Worm (Caenorhabditis elegans) whole organism, mixed stage, embryonic: ENCODE data around the gene sma-2.

ENCODE experiments used
- blmp-1 ChIP-seq: fragments of 150-350 bp; optimal IDR thresholded peaks from 2 replicates; lab custom pipeline; 2014; ENCODE audit warnings: missing biosample characterization, missing genetic modification characterization
- ceh-39 ChIP-seq: fragments of 150-350 bp; optimal IDR thresholded peaks from 2 replicates; lab custom pipeline; 2014; ENCODE audit warnings: missing biosample characterization, missing genetic modification characterization
- ceh-83 ChIP-seq: fragments of 200-800 bp; sonication (Bioruptor generic); optimal IDR thresholded peaks from 2 replicates; lab custom pipeline; 2018; ENCODE audit warnings: mild to moderate bottlenecking, missing genetic modification characterization, missing compliant biosample characterization
- mep-1 ChIP-seq: fragments of 150-350 bp; optimal IDR thresholded peaks from 2 replicates; lab custom pipeline; 2017; ENCODE audit warnings: missing biosample characterization, missing genetic modification reagents, missing genetic modification characterization, inconsistent platforms
- nhr-76 ChIP-seq: sonication (generic microtip); optimal IDR thresholded peaks from 2 replicates; lab custom pipeline; 2017; ENCODE audit warnings: missing biosample characterization, missing genetic modification characterization
- pha-4 ChIP-seq: fragments of 150-350 bp; optimal IDR thresholded peaks from 2 replicates; lab custom pipeline; 2018; ENCODE audit warnings: missing biosample characterization, missing genetic modification reagents, missing genetic modification characterization
- unc-39 ChIP-seq: fragments of 150-350 bp; optimal IDR thresholded peaks from 2 replicates; lab custom pipeline; 2014; ENCODE audit warnings: missing biosample characterization, missing genetic modification characterization
- unc-62 ChIP-seq: fragments of 150-350 bp; optimal IDR thresholded peaks from 2 replicates; lab custom pipeline; 2014; ENCODE audit warnings: missing biosample characterization, missing genetic modification reagents, missing genetic modification characterization

DNA sequence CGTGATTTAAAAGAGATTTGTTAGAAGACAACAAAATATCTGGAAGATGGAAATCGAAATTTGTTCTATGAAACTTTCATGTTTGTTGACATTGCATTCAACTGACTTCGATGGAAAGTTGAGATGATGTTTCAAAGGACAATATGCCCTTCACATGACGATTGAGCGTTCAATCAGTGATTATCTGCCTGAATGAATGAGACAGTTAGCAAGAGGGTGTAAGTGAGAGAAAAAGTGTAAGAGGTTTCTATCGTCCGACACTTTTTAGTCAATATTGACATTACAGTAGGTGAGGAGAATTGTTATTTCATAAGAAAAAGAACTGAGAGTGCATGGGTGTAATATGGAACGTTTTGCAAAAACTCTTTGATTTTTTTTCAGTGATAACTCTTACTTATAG, 16.2 kb upstream of the sma-2 start:
- TF ChIP-seq nhr-76 (tag; lab: Kevin White, UChicago) (no peak), unc-39 (no peak), unc-62 (GFP tag; lab: Kevin White, UChicago) (no peak), mep-1 (tag; lab: Kevin White, UChicago) (no peak), ceh-39 (no peak), blmp-1 (tag; lab: Kevin White, UChicago) (no peak), pha-4 (tag; lab: Kevin White, UChicago) (peak; percentile 87), ceh-83 (GFP tag; lab: Kevin White, UChicago) (no peak)
